Fruit fly (Drosophila melanogaster): ENCODE data around the gene CG31800.

Gene CG31800

dm6 chr2L:19034213-19034929 is at the start of gene CG31800, which contains the start of gene mib2:
Gene CG31800 (minus strand): TSS chr2L:19034576.
Gene mib2 (plus strand): TSS chr2L:19034444.
- TF ChIP-seq D1 (tag; optimal IDR thresholded peaks at IDR 0.05): no peak
- no peak for TF ChIP-seq CG15710 (tag; optimal IDR thresholded peaks at IDR 0.05)
- no peak for TF ChIP-seq Pif1B (GFP tag; optimal IDR thresholded peaks at IDR 0.05)
- TF ChIP-seq rn (GFP tag; IDR thresholded peaks at IDR 0.05): no peak
- TF ChIP-seq CG17806 (tag; optimal IDR thresholded peaks at IDR 0.05): no peak
- no peak for TF ChIP-seq CG10348 (GFP tag; IDR thresholded peaks at IDR 0.05)
- no peak for TF ChIP-seq Pif1A (GFP tag; optimal IDR thresholded peaks at IDR 0.05)
- no peak for TF ChIP-seq Snoo (tag; optimal IDR thresholded peaks at IDR 0.05)
- no peak for TF ChIP-seq CG13204 (GFP tag; optimal IDR thresholded peaks at IDR 0.05)
- no peak for TF ChIP-seq CG34367 (tag; optimal IDR thresholded peaks at IDR 0.05)
- no peak for TF ChIP-seq CG8159 (tag; optimal IDR thresholded peaks at IDR 0.05)
- no peak for TF ChIP-seq Ets98B (GFP tag; IDR thresholded peaks at IDR 0.05)
- no peak for TF ChIP-seq CG32121 (GFP tag; IDR thresholded peaks at IDR 0.05)
- TF ChIP-seq fd96Ca (GFP tag; IDR thresholded peaks at IDR 0.05): no peak
- TF ChIP-seq gl (tag; optimal IDR thresholded peaks at IDR 0.05): no peak

- no peak for TF ChIP-seq Snoo (tag; optimal IDR thresholded peaks at IDR 0.05)
- TF ChIP-seq EcR (GFP tag; optimal IDR thresholded peaks at IDR 0.05): no peak
- TF ChIP-seq CG12605 (GFP tag; IDR thresholded peaks at IDR 0.05): no peak
- no peak for TF ChIP-seq CG10348 (GFP tag; IDR thresholded peaks at IDR 0.05)
- no peak for TF ChIP-seq CG9948 (tag; optimal IDR thresholded peaks at IDR 0.05)
- TF ChIP-seq rn (GFP tag; IDR thresholded peaks at IDR 0.05): no peak
- TF ChIP-seq Pif1A (GFP tag; optimal IDR thresholded peaks at IDR 0.05): no peak
- TF ChIP-seq CG32121 (GFP tag; IDR thresholded peaks at IDR 0.05): no peak
- TF ChIP-seq CG8159 (tag; optimal IDR thresholded peaks at IDR 0.05): no peak
- TF ChIP-seq fd96Ca (GFP tag; IDR thresholded peaks at IDR 0.05): no peak
- no peak for TF ChIP-seq CG14655 (GFP tag; optimal IDR thresholded peaks at IDR 0.05)
- no peak for TF ChIP-seq CG34367 (tag; optimal IDR thresholded peaks at IDR 0.05)
- TF ChIP-seq CG15710 (tag; optimal IDR thresholded peaks at IDR 0.05): no peak
These were observed 49.0 kb upstream of the CG31800 start for dm6 chr2L:19083320-19083764.

dm6 chr2L:19079742-19080141 is 45.4 kb upstream of the CG31800 start:
- TF ChIP-seq rn (GFP tag; IDR thresholded peaks at IDR 0.05): no peak
- TF ChIP-seq CG4496 (GFP tag; IDR thresholded peaks at IDR 0.05): no peak
- TF ChIP-seq Snoo (tag; optimal IDR thresholded peaks at IDR 0.05): no peak
- TF ChIP-seq CG8301 (tag; optimal IDR thresholded peaks at IDR 0.05): no peak
- TF ChIP-seq fd96Ca (GFP tag; IDR thresholded peaks at IDR 0.05): no peak
- TF ChIP-seq Ets98B (GFP tag; IDR thresholded peaks at IDR 0.05): no peak
- TF ChIP-seq CG10348 (GFP tag; IDR thresholded peaks at IDR 0.05): no peak
- no peak for TF ChIP-seq CG32121 (GFP tag; IDR thresholded peaks at IDR 0.05)
- TF ChIP-seq CG14655 (GFP tag; optimal IDR thresholded peaks at IDR 0.05): no peak
- TF ChIP-seq CG13204 (GFP tag; optimal IDR thresholded peaks at IDR 0.05): no peak
- no peak for TF ChIP-seq CG17806 (tag; optimal IDR thresholded peaks at IDR 0.05)
- no peak for TF ChIP-seq Pif1B (GFP tag; optimal IDR thresholded peaks at IDR 0.05)
- TF ChIP-seq CG34367 (tag; optimal IDR thresholded peaks at IDR 0.05): no peak

DNA sequence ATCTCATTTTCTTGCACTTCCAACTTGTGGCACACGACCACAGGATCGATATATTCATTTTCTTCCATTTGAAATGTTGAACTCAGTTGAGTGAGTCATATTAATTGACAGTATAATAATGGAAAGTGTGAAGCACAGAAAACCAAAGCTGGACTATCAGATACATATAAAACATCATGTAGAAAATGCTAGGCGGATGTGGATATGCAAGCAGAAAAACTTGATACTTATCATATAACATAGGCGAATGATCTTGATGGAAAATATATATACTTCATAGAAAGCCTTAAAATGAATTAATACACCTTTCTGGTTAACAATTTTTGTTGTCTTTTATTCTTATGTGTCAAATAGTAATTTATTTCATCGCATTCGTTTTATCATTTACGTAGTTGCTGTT is 44.6 kb upstream of the CG31800 start, which contains the start of gene CG10700:
TSS of gene CG10700 (minus strand) at position 101 of the 400 bp plus-strand sequence.
- TF ChIP-seq Ets98B (GFP tag; IDR thresholded peaks at IDR 0.05): no peak

DNA sequence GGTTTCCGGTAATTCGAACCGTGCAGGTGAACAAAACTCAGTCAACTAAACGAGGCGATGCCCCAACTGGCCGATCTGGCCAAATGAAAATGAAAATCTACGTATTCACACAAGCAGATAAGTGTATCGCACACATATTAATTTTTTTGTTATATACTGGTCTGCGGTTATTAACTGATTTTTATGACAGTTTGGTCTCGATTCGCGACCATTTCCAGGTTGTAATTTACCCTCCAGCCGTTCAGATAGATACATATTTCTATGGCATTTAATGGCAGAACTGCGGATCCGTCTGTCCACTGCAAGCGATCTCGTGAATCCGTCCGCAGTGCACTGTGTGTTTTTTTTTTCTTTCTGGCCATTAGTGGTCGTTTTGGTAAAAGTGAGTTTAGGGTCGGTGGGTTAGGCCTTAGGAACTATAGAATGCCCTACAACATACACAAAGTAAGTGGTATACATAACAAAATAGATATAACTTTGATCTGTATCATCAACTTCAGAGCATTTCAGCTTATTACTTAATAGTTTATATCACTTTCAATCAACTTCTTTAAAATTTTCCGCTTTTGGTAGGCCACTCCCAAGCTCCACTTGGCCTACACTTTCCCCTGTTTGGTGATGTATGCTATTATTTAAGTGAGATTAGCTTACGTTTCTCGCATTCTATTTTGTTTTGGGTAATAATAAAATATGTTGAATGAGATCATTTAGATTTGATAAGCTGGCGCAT is 39.9 kb upstream of the CG31800 start, which contains the start of gene CG17572:
TSS of gene CG17572 (minus strand) at position 51 of the 730 bp plus-strand sequence.
- no peak for TF ChIP-seq Snoo (tag; optimal IDR thresholded peaks at IDR 0.05)
- TF ChIP-seq CG9948 (tag; optimal IDR thresholded peaks at IDR 0.05): no peak
- no peak for TF ChIP-seq CG32121 (GFP tag; IDR thresholded peaks at IDR 0.05)

DNA sequence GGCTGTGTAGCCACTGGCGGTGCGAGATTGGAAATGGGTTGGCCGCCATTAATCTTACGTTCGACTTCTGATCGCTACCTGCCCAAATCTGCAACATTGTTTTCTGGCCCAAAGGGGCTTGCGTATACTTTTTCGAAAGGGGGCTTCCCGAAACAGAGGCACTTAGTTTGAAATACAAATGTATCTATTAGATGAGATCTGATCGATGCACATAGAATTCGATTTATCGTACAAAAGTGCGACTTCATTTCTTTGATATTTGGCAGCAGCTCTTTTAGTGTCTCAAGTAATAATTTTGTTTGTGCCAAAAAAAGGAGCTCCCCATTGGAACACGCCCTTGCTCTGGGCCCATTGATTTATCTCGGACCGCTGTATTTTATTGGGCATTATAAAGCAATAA is 37.3 kb upstream of the CG31800 start:
- no peak for TF ChIP-seq CG34367 (tag; optimal IDR thresholded peaks at IDR 0.05)
- no peak for TF ChIP-seq CG4496 (GFP tag; IDR thresholded peaks at IDR 0.05)
- TF ChIP-seq D1 (tag; optimal IDR thresholded peaks at IDR 0.05): no peak
- no peak for TF ChIP-seq rn (GFP tag; IDR thresholded peaks at IDR 0.05)
- no peak for TF ChIP-seq CG32121 (GFP tag; IDR thresholded peaks at IDR 0.05)

All from whole organism, pupa.